Worm (Caenorhabditis elegans) whole organism, late embryonic: Measurements from ENCODE around the gene lat-2.

Source experiments
- Y22D7AL.16 ChIP-seq: sonication (generic microtip); optimal IDR thresholded peaks from 2 replicates; lab custom pipeline; 2016; ENCODE audit warnings: missing genetic modification characterization, missing compliant biosample characterization
- ceh-22 ChIP-seq: sonication (generic microtip); optimal IDR thresholded peaks from 2 replicates; lab custom pipeline; 2017; ENCODE audit warnings: missing biosample characterization, missing genetic modification characterization
- ceh-24 ChIP-seq: sonication (generic microtip); optimal IDR thresholded peaks from 2 replicates; lab custom pipeline; 2016; ENCODE audit warnings: mild to moderate bottlenecking, missing genetic modification characterization, missing compliant biosample characterization
- hlh-30 ChIP-seq: sonication (generic microtip); optimal IDR thresholded peaks from 2 replicates; lab custom pipeline; 2017; ENCODE audit warnings: antibody characterized with exemption, missing genetic modification characterization, missing compliant biosample characterization; ENCODE audit not compliant: insufficient read depth
- hlh-8 ChIP-seq: sonication (generic microtip); optimal IDR thresholded peaks from 2 replicates; lab custom pipeline; 2016; ENCODE audit warnings: missing genotype, missing genetic modification characterization, missing compliant biosample characterization
- lim-6 ChIP-seq: sonication (generic microtip); optimal IDR thresholded peaks from 2 replicates; lab custom pipeline; 2016; ENCODE audit warnings: missing genetic modification characterization, missing compliant biosample characterization
- nfya-1 ChIP-seq: sonication (generic microtip); optimal IDR thresholded peaks from 2 replicates; lab custom pipeline; 2017; ENCODE audit warnings: missing genetic modification characterization, mild to moderate bottlenecking, missing compliant biosample characterization, antibody characterized with exemption, moderate library complexity
- pat-9 ChIP-seq: fragments of 200-800 bp; sonication (Bioruptor generic); optimal IDR thresholded peaks from 2 replicates; lab custom pipeline; 2018; ENCODE audit warnings: mild to moderate bottlenecking, missing genetic modification characterization, moderate library complexity, missing compliant biosample characterization
- pqm-1 ChIP-seq: sonication (generic microtip); optimal IDR thresholded peaks from 2 replicates; lab custom pipeline; 2016; ENCODE audit warnings: missing genetic modification characterization, missing compliant biosample characterization
- unc-42 ChIP-seq: sonication (generic microtip); optimal IDR thresholded peaks from 2 replicates; lab custom pipeline; 2016; ENCODE audit warnings: missing genotype, missing genetic modification characterization, missing compliant biosample characterization
- unc-55 ChIP-seq: sonication (generic microtip); optimal IDR thresholded peaks from 2 replicates; lab custom pipeline; 2017; ENCODE audit warnings: missing biosample characterization, missing genetic modification reagents, missing genetic modification characterization

lat-2 gene

DNA sequence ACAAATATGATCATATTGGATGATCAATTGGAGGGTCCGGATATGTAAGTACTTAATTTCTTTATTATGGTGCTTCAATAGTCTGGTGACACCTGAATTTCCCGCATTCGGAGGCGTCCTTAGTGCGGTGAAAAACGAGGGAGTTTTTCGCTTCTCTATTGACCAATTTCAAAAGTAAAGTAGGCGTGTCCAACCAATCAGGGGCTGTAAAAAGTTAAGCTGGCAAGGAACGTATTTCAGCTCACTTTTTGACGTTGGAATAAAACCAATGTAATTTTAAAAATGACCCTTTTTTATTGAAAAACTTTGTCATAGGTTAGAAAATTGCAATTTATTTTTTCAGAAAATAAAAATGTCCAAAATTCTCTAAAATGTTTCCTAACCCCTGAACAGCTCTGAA lies 50.8 kb downstream of the lat-2 start:
- no peak for TF ChIP-seq hlh-30 (tag; lab: Kevin White, UChicago)
- no peak for TF ChIP-seq pqm-1 (tag; lab: Kevin White, UChicago)
- peak; percentile 88 for TF ChIP-seq nfya-1 (tag; lab: Kevin White, UChicago)

DNA sequence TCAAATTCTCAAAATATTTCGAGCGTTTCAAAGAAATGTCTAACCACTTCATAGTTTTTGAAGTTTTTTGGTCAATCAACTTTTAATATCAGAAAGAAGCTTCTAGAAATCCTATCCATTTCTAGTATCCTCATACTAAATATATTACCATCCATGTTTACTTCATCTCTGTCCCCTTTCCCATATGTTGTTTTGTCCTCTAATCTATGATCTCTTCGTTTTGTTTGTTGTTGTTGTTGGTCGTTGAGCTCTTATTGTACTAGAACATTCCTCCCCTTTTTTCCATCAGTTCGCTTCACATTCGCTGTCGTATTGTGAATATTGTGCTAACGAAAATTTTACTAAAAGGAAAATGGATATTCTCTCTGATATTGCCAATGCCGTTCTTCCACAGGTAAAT lies 58.5 kb downstream of the lat-2 start, which contains the start of gene sod-5:
TSS of gene sod-5 (plus strand) at position 301 of the 400 bp plus-strand sequence.
- TF ChIP-seq Y22D7AL.16 (tag; lab: Kevin White, UChicago) (no peak), ceh-22 (tag; lab: Kevin White, UChicago) (no peak), pat-9 (no peak), unc-55 (GFP tag; lab: Kevin White, UChicago) (no peak), lim-6 (tag; lab: Kevin White, UChicago) (no peak), hlh-8 (no peak), unc-42 (no peak), ceh-24 (no peak)
